Fruit fly (Drosophila melanogaster) whole organism, embryonic: ENCODE results near the gene side-VI.

Source experiments
- Abd-B ChIP-seq: fragments of 200-800 bp; sonication (Bioruptor generic); optimal IDR thresholded peaks from 2 replicates; lab custom pipeline; 2018; ENCODE audit warnings: missing biosample characterization, mild to moderate bottlenecking, missing genetic modification characterization, moderate library complexity
- Aef1 ChIP-seq: fragments of 200-800 bp; sonication (Bioruptor generic); IDR thresholded peaks from 3 replicates; pipeline ENCODE4 v1.3.6; 2022; ENCODE audit warnings: missing biosample characterization, missing genetic modification characterization
- B-H1 ChIP-seq: fragments of 200-800 bp; sonication (Bioruptor generic); IDR thresholded peaks from 3 replicates; pipeline ENCODE4 v1.3.6; 2022; ENCODE audit warnings: missing biosample characterization, missing genetic modification characterization
- CG11093 ChIP-seq: fragments of 200-800 bp; sonication (Bioruptor generic); IDR thresholded peaks from 3 replicates; pipeline ENCODE4 v1.3.6; 2022; ENCODE audit warnings: missing biosample characterization, missing genetic modification characterization
- CG11456 ChIP-seq: fragments of 200-800 bp; sonication (Bioruptor generic); IDR thresholded peaks from 3 replicates; pipeline ENCODE4 v1.3.6; 2022; ENCODE audit warnings: missing biosample characterization, missing genetic modification characterization
- CG11504 ChIP-seq: fragments of 200-800 bp; sonication (Bioruptor generic); optimal IDR thresholded peaks from 3 replicates; lab custom pipeline; 2019; ENCODE audit warnings: missing biosample characterization, mild to moderate bottlenecking, missing genetic modification characterization, moderate library complexity
- CG12769 ChIP-seq: fragments of 200-800 bp; sonication (Bioruptor generic); optimal IDR thresholded peaks from 2 replicates; lab custom pipeline; 2019; ENCODE audit warnings: missing biosample characterization, mild to moderate bottlenecking, missing genetic modification characterization, moderate library complexity
- CG14441 ChIP-seq: fragments of 200-800 bp; sonication (Bioruptor generic); IDR thresholded peaks from 2 replicates; pipeline ENCODE4 v1.3.6; 2022; ENCODE audit warnings: missing biosample characterization, missing genetic modification characterization
- CG14710 ChIP-seq: fragments of 200-800 bp; sonication (Bioruptor generic); optimal IDR thresholded peaks from 3 replicates; lab custom pipeline; 2019; ENCODE audit warnings: missing biosample characterization, mild to moderate bottlenecking, missing genetic modification characterization, moderate library complexity
- CG15269 ChIP-seq: fragments of 200-800 bp; sonication (Bioruptor generic); optimal IDR thresholded peaks from 2 replicates; lab custom pipeline; 2018; ENCODE audit warnings: missing biosample characterization, mild to moderate bottlenecking, missing genetic modification characterization, moderate library complexity
- CG1647 ChIP-seq: fragments of 200-800 bp; sonication (Bioruptor generic); optimal IDR thresholded peaks from 3 replicates; lab custom pipeline; 2016; ENCODE audit warnings: missing biosample characterization, missing genetic modification characterization
- CG18599 ChIP-seq: fragments of 200-800 bp; sonication (Bioruptor generic); optimal IDR thresholded peaks from 3 replicates; lab custom pipeline; 2017; ENCODE audit warnings: missing biosample characterization, missing genetic modification characterization, mild to moderate bottlenecking, moderate library complexity, missing genetic modification reagents
- CG2875 ChIP-seq: fragments of 200-800 bp; sonication (Bioruptor generic); optimal IDR thresholded peaks from 2 replicates; lab custom pipeline; 2017; ENCODE audit warnings: missing biosample characterization, mild to moderate bottlenecking, missing genetic modification characterization, missing genetic modification reagents
- CG30431 ChIP-seq: fragments of 200-800 bp; sonication (Bioruptor generic); optimal IDR thresholded peaks from 2 replicates; lab custom pipeline; 2017; ENCODE audit warnings: missing biosample characterization, missing genetic modification characterization
- CG32532 ChIP-seq: fragments of 200-800 bp; sonication (Bioruptor generic); IDR thresholded peaks from 2 replicates; pipeline ENCODE4 v1.3.6; 2022; ENCODE audit warnings: missing biosample characterization, missing genetic modification characterization
- CG4424 ChIP-seq: fragments of 200-800 bp; sonication (Bioruptor generic); optimal IDR thresholded peaks from 3 replicates; lab custom pipeline; 2016; ENCODE audit warnings: missing biosample characterization, missing genetic modification characterization
- CG4730 ChIP-seq: fragments of 200-800 bp; sonication (Bioruptor generic); IDR thresholded peaks from 2 replicates; pipeline ENCODE4 v1.3.6; 2022; ENCODE audit warnings: missing biosample characterization, missing genetic modification characterization
- CG6654 ChIP-seq: fragments of 200-800 bp; sonication (Bioruptor generic); optimal IDR thresholded peaks from 2 replicates; lab custom pipeline; 2017; ENCODE audit warnings: missing biosample characterization, mild to moderate bottlenecking, missing genetic modification characterization
- CG6765 ChIP-seq: fragments of 200-800 bp; sonication (Bioruptor generic); optimal IDR thresholded peaks from 3 replicates; lab custom pipeline; 2017; ENCODE audit warnings: missing biosample characterization, mild to moderate bottlenecking, missing genetic modification characterization
- CG7372 ChIP-seq: fragments of 200-800 bp; sonication (Bioruptor generic); IDR thresholded peaks from 2 replicates; pipeline ENCODE4 v1.3.6; 2022; ENCODE audit warnings: missing biosample characterization, missing genetic modification characterization
- Dbx ChIP-seq: fragments of 200-800 bp; sonication (Bioruptor generic); IDR thresholded peaks from 3 replicates; pipeline ENCODE4 v1.3.6; 2022; ENCODE audit warnings: missing biosample characterization, missing genetic modification characterization
- Doc3 ChIP-seq: fragments of 200-800 bp; sonication (Bioruptor generic); IDR thresholded peaks from 3 replicates; pipeline ENCODE4 v1.3.6; 2022; ENCODE audit warnings: missing biosample characterization, missing genetic modification characterization; ENCODE audit not compliant: partially characterized antibody
- ERR ChIP-seq: fragments of 200-800 bp; sonication (Bioruptor generic); optimal IDR thresholded peaks from 2 replicates; lab custom pipeline; 2016; ENCODE audit warnings: missing biosample characterization, missing genetic modification characterization
- H2.0 ChIP-seq: fragments of 200-800 bp; sonication (Bioruptor generic); IDR thresholded peaks from 2 replicates; pipeline ENCODE4 v1.3.6; 2022; ENCODE audit warnings: missing biosample characterization, missing genetic modification characterization
- HLH4C ChIP-seq: fragments of 200-800 bp; sonication (Bioruptor generic); IDR thresholded peaks from 3 replicates; pipeline ENCODE4 v1.3.6; 2022; ENCODE audit warnings: missing biosample characterization, missing genetic modification characterization; ENCODE audit not compliant: partially characterized antibody
- Hmr ChIP-seq: fragments of 200-800 bp; sonication (Bioruptor generic); optimal IDR thresholded peaks from 3 replicates; lab custom pipeline; 2017; ENCODE audit warnings: mild to moderate bottlenecking, missing biosample characterization, missing genetic modification reagents, missing genetic modification characterization
- Hr39 ChIP-seq: fragments of >200 bp; optimal IDR thresholded peaks from 2 replicates; lab custom pipeline; 2017
- Hr51 ChIP-seq, 2 experiments: fragments of 200-800 bp; sonication (Bioruptor generic); optimal IDR thresholded peaks; 2 replicates in 1 of 2; 3 replicates in 1 of 2; lab custom pipeline; 2016 to 2018; ENCODE audit warnings: missing biosample characterization in 2 of 2, missing genetic modification characterization in 2 of 2, mild to moderate bottlenecking in 1 of 2, moderate library complexity in 1 of 2
- Jarid2 ChIP-seq: fragments of 200-800 bp; sonication (Bioruptor generic); optimal IDR thresholded peaks from 3 replicates; lab custom pipeline; 2017; ENCODE audit warnings: mild to moderate bottlenecking, missing biosample characterization, missing genetic modification reagents, missing genetic modification characterization
- Kr ChIP-seq: fragments of 200-800 bp; sonication (Bioruptor generic); optimal IDR thresholded peaks from 2 replicates; lab custom pipeline; 2017; ENCODE audit warnings: missing biosample characterization, mild to moderate bottlenecking, missing genetic modification characterization
- Lim3 ChIP-seq: fragments of 200-800 bp; sonication (Bioruptor generic); IDR thresholded peaks from 2 replicates; pipeline ENCODE4 v1.3.6; 2022; ENCODE audit warnings: missing biosample characterization, missing genetic modification characterization
- MTF-1 ChIP-seq: fragments of 200-800 bp; sonication (Bioruptor generic); optimal IDR thresholded peaks from 2 replicates; lab custom pipeline; 2018; ENCODE audit warnings: missing biosample characterization, mild to moderate bottlenecking, missing genetic modification characterization, borderline replicate concordance
- NC2β ChIP-seq: fragments of 200-800 bp; sonication (Bioruptor generic); optimal IDR thresholded peaks from 2 replicates; lab custom pipeline; 2016; ENCODE audit warnings: missing biosample characterization, missing genetic modification characterization
- NK7.1 ChIP-seq: fragments of 200-800 bp; sonication (Bioruptor generic); optimal IDR thresholded peaks from 3 replicates; lab custom pipeline; 2016; ENCODE audit warnings: missing biosample characterization, missing genetic modification characterization
- NfI ChIP-seq: fragments of 200-800 bp; sonication (Bioruptor generic); optimal IDR thresholded peaks from 3 replicates; lab custom pipeline; 2018; ENCODE audit warnings: missing biosample characterization, mild to moderate bottlenecking, missing genetic modification characterization, moderate library complexity
- Rx ChIP-seq: fragments of 200-800 bp; sonication (Bioruptor generic); IDR thresholded peaks from 2 replicates; pipeline ENCODE4 v1.3.6; 2022; ENCODE audit warnings: missing biosample characterization, missing genetic modification characterization
- Sox102F ChIP-seq: fragments of 200-800 bp; sonication (Bioruptor generic); optimal IDR thresholded peaks from 2 replicates; lab custom pipeline; 2018; ENCODE audit warnings: missing biosample characterization, mild to moderate bottlenecking, missing genetic modification characterization, moderate library complexity
- Taf1 ChIP-seq: fragments of 200-800 bp; sonication (Bioruptor generic); IDR thresholded peaks from 2 replicates; pipeline ENCODE4 v1.3.6; 2022; ENCODE audit warnings: missing biosample characterization, missing genetic modification characterization
- al ChIP-seq: fragments of 200-800 bp; sonication (Bioruptor generic); IDR thresholded peaks from 2 replicates; pipeline ENCODE4 v1.3.6; 2022; ENCODE audit warnings: missing biosample characterization, missing genetic modification characterization
- ara ChIP-seq: fragments of 200-800 bp; sonication (Bioruptor generic); IDR thresholded peaks from 2 replicates; pipeline ENCODE4 v1.3.6; 2022; ENCODE audit warnings: missing biosample characterization, missing genetic modification characterization
- crol ChIP-seq: fragments of 200-800 bp; sonication (Bioruptor generic); IDR thresholded peaks from 2 replicates; pipeline ENCODE4 v1.3.6; 2022; ENCODE audit warnings: missing biosample characterization, missing genetic modification characterization
- gsb-n ChIP-seq: fragments of 200-800 bp; sonication (Bioruptor generic); optimal IDR thresholded peaks from 3 replicates; lab custom pipeline; 2018; ENCODE audit warnings: missing biosample characterization, mild to moderate bottlenecking, missing genetic modification characterization
- ind ChIP-seq: fragments of 200-800 bp; sonication (Bioruptor generic); optimal IDR thresholded peaks from 3 replicates; lab custom pipeline; 2016; ENCODE audit warnings: missing biosample characterization, missing genetic modification characterization
- kah ChIP-seq: fragments of 200-800 bp; sonication (Bioruptor generic); optimal IDR thresholded peaks from 2 replicates; lab custom pipeline; 2018; ENCODE audit warnings: missing biosample characterization, mild to moderate bottlenecking, missing genetic modification characterization
- lbe ChIP-seq: fragments of 200-800 bp; sonication (Bioruptor generic); optimal IDR thresholded peaks from 2 replicates; lab custom pipeline; 2016; ENCODE audit warnings: missing biosample characterization, mild to moderate bottlenecking, missing genetic modification characterization
- lmd ChIP-seq: fragments of 200-800 bp; sonication (Bioruptor generic); IDR thresholded peaks from 2 replicates; pipeline ENCODE4 v1.3.6; 2022; ENCODE audit warnings: missing biosample characterization, missing genetic modification characterization
- mirr ChIP-seq: fragments of 200-800 bp; sonication (Bioruptor generic); optimal IDR thresholded peaks from 3 replicates; lab custom pipeline; 2018; ENCODE audit warnings: missing biosample characterization, mild to moderate bottlenecking, missing genetic modification characterization
- prd ChIP-seq, 3 experiments: fragments of >200 bp in 2 of 3; fragments of 200-800 bp in 1 of 3; sonication (Bioruptor generic) in 1 of 3; optimal IDR thresholded peaks in 2 of 3; IDR thresholded peaks in 1 of 3; 2 replicates in 2 of 3; 3 replicates in 1 of 3; pipeline versions ENCODE4 v1.3.6 to Lab custom; 2017 to 2022; ENCODE audit warnings: missing biosample characterization in 1 of 3, missing genetic modification characterization in 1 of 3
- sens-2 ChIP-seq: fragments of 200-800 bp; sonication (Bioruptor generic); IDR thresholded peaks from 2 replicates; pipeline ENCODE4 v1.3.6; 2022; ENCODE audit warnings: missing biosample characterization, missing genetic modification characterization
- sr ChIP-seq: fragments of 200-800 bp; sonication (Bioruptor generic); IDR thresholded peaks from 3 replicates; pipeline ENCODE4 v1.3.6; 2022; ENCODE audit warnings: missing biosample characterization, missing genetic modification characterization
- tgo ChIP-seq: fragments of 200-800 bp; sonication (Bioruptor generic); IDR thresholded peaks from 3 replicates; pipeline ENCODE4 v1.3.6; 2022; ENCODE audit warnings: missing biosample characterization, missing genetic modification characterization
- zen2 ChIP-seq: fragments of 200-800 bp; sonication (Bioruptor generic); IDR thresholded peaks from 3 replicates; pipeline ENCODE4 v1.3.6; 2022; ENCODE audit warnings: missing biosample characterization, missing genetic modification characterization; ENCODE audit not compliant: partially characterized antibody

Gene side-VI

dm6 chr3R:11081701-11082100 is 109.5 kb downstream of the side-VI start (continued):
- TF ChIP-seq gsb-n (no peak), CG14710 (tag; lab: Kevin White, UChicago) (no peak), Kr (GFP tag; lab: Kevin White, UChicago) (no peak), lbe (no peak), Jarid2 (no peak), Hr51 (GFP tag; optimal IDR thresholded peaks at IDR 0.05; lab: Kevin White, UChicago) (peak in 1 of 2 experiments; percentile 58), Abd-B (GFP tag; lab: Kevin White, UChicago) (no peak), Doc3 (GFP tag; lab: Robert Waterston, UW) (no peak), sr (GFP tag; lab: Robert Waterston, UW) (no peak), kah (GFP tag; lab: Kevin White, UChicago) (no peak), Lim3 (GFP tag; lab: Robert Waterston, UW) (no peak), mirr (GFP tag; lab: Kevin White, UChicago) (no peak), HLH4C (GFP tag; lab: Robert Waterston, UW) (no peak), Hr39 (lab: Kevin White, UChicago) (no peak), CG4730 (GFP tag; lab: Robert Waterston, UW) (no peak), NfI (GFP tag; lab: Kevin White, UChicago) (no peak), prd (optimal IDR thresholded peaks at IDR 0.05; lab: Kevin White, UChicago) (no peak), prd (GFP tag; IDR thresholded peaks at IDR 0.05; lab: Robert Waterston, UW) (no peak), CG18599 (GFP tag; lab: Kevin White, UChicago) (peak; percentile 21), al (no peak), Aef1 (GFP tag; lab: Robert Waterston, UW) (no peak), Sox102F (peak; percentile 39), Dbx (GFP tag; lab: Robert Waterston, UW) (no peak), CG6765 (GFP tag; lab: Kevin White, UChicago) (no peak), CG4424 (no peak), CG14441 (GFP tag; lab: Robert Waterston, UW) (no peak), tgo (GFP tag; lab: Robert Waterston, UW) (no peak), ERR (GFP tag; lab: Kevin White, UChicago) (no peak), lmd (no peak), CG12769 (tag; lab: Kevin White, UChicago) (no peak), crol (GFP tag; lab: Robert Waterston, UW) (no peak), B-H1 (no peak), CG30431 (no peak), CG6654 (no peak), ind (no peak), Hmr (GFP tag; lab: Kevin White, UChicago) (peak; percentile 11), NC2β (GFP tag; lab: Kevin White, UChicago) (no peak), Taf1 (GFP tag; lab: Robert Waterston, UW) (no peak), CG15269 (tag; lab: Kevin White, UChicago) (peak; percentile 28), CG2875 (GFP tag; lab: Kevin White, UChicago) (no peak), MTF-1 (no peak), CG32532 (GFP tag; lab: Robert Waterston, UW) (no peak), NK7.1 (GFP tag; lab: Kevin White, UChicago) (no peak), CG11093 (GFP tag; lab: Robert Waterston, UW) (no peak), CG11504 (tag; lab: Kevin White, UChicago) (peak; percentile 40), CG7372 (no peak), ara (GFP tag; lab: Robert Waterston, UW) (no peak), zen2 (no peak), Rx (GFP tag; lab: Robert Waterston, UW) (no peak), sens-2 (GFP tag; lab: Robert Waterston, UW) (no peak), CG1647 (GFP tag; lab: Kevin White, UChicago) (no peak), H2.0 (GFP tag; lab: Robert Waterston, UW) (no peak), CG11456 (no peak)
